Worm (Caenorhabditis elegans) whole organism, L3 larva: Measurements from ENCODE around the gene hsd-3.
A peak's percentile ranks its signal among the peaks of the same experiment; 100 is the strongest.

ENCODE experiments used
- elt-2 ChIP-seq: sonication (generic microtip); optimal IDR thresholded peaks from 2 replicates; lab custom pipeline; 2016; ENCODE audit warnings: missing genetic modification reagents, mild to moderate bottlenecking, missing genetic modification characterization, missing compliant biosample characterization
- fos-1 ChIP-seq: fragments of 150-350 bp; optimal IDR thresholded peaks from 2 replicates; lab custom pipeline; 2014; ENCODE audit warnings: missing biosample characterization, missing genetic modification characterization
- lin-15B ChIP-seq: fragments of 150-350 bp; optimal IDR thresholded peaks from 2 replicates; lab custom pipeline; 2014; ENCODE audit warnings: missing biosample characterization, missing genetic modification characterization
- nfya-1 ChIP-seq: sonication (generic microtip); optimal IDR thresholded peaks from 2 replicates; lab custom pipeline; 2017; ENCODE audit warnings: missing genetic modification characterization, mild to moderate bottlenecking, missing compliant biosample characterization, antibody characterized with exemption, moderate library complexity; ENCODE audit not compliant: insufficient read depth
- nhr-28 ChIP-seq: fragments of 150-350 bp; optimal IDR thresholded peaks from 2 replicates; lab custom pipeline; 2014; ENCODE audit warnings: missing biosample characterization, missing genetic modification characterization
- pha-4 ChIP-seq: fragments of 150-350 bp; optimal IDR thresholded peaks from 2 replicates; lab custom pipeline; 2014; ENCODE audit warnings: missing biosample characterization, missing genetic modification reagents, missing genetic modification characterization
- pqm-1 ChIP-seq: fragments of 150-350 bp; optimal IDR thresholded peaks from 2 replicates; lab custom pipeline; 2017; ENCODE audit warnings: missing biosample characterization, missing genetic modification characterization, inconsistent platforms
- sea-2 ChIP-seq: fragments of 150-350 bp; sonication (generic microtip); optimal IDR thresholded peaks from 4 replicates; lab custom pipeline; 2014; ENCODE audit warnings: missing biosample characterization, missing genetic modification reagents, missing genetic modification characterization
- unc-62 ChIP-seq: fragments of 150-350 bp; sonication (generic microtip); optimal IDR thresholded peaks from 4 replicates; lab custom pipeline; 2014; ENCODE audit warnings: missing biosample characterization, missing genetic modification reagents, missing genetic modification characterization

DNA sequence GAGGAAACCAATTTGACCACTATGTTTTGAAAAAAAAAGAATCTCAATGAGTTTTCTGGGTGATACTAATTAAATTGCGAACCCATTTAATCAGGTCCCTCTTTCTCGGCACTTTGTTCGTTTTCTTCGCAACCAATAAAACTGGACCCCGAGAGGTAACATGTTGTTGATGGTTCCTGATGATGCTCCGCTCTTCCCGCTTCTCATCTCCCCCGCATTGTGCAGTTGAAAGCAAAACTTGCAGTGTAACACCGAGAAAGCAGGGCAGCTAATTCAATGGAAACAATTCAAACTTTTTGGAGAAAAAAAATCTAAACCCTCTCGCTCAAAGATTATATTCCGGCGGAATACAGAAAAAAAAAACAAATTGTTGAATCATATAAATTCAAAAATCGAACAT lies 49.7 kb upstream of the hsd-3 start:
- TF ChIP-seq pha-4 (no peak), lin-15B (tag; lab: Kevin White, UChicago) (no peak), pqm-1 (no peak), fos-1 (tag; lab: Kevin White, UChicago) (no peak), unc-62 (GFP tag; lab: Kevin White, UChicago) (no peak), elt-2 (tag; lab: Kevin White, UChicago) (no peak), nfya-1 (tag; lab: Kevin White, UChicago) (peak; percentile 4), sea-2 (GFP tag; lab: Kevin White, UChicago) (no peak), nhr-28 (no peak)
